Fruit fly (Drosophila melanogaster): ENCODE results near the gene Try29F.

The Try29F gene

dm6 chr2L:8974506-8974905 lies 23.8 kb upstream of the Try29F start:
- TF ChIP-seq CTCF (optimal IDR thresholded peaks at IDR 0.05) (no peak), CG8478 (optimal IDR thresholded peaks at IDR 0.05) (no peak)

- TF ChIP-seq CG8478 (optimal IDR thresholded peaks at IDR 0.05) (no peak), CTCF (optimal IDR thresholded peaks at IDR 0.05) (no peak)
Observed at dm6 chr2L:8975328-8975727, 23.0 kb upstream of the Try29F start, which contains the start of gene CG9541. TSS of gene CG9541 (minus strand) at chr2L:8975428.

- no peak for TF ChIP-seq CG8478 (optimal IDR thresholded peaks at IDR 0.05)
- no peak for TF ChIP-seq CTCF (optimal IDR thresholded peaks at IDR 0.05)
Observed at dm6 chr2L:8980359-8980758, 18.0 kb upstream of the Try29F start, which contains the start of gene CG18662. TSS of gene CG18662 (plus strand) at chr2L:8980659.

- TF ChIP-seq CTCF (optimal IDR thresholded peaks at IDR 0.05) (no peak), CG8478 (optimal IDR thresholded peaks at IDR 0.05) (no peak)
Observed at dm6 chr2L:8982584-8983302, 15.6 kb upstream of the Try29F start.

dm6 chr2L:8984614-8985318 lies 13.6 kb upstream of the Try29F start, which contains the start of gene CG13101:
TSS of gene CG13101 (minus strand) at chr2L:8984872.
- TF ChIP-seq CTCF (optimal IDR thresholded peaks at IDR 0.05) (no peak), CG8478 (optimal IDR thresholded peaks at IDR 0.05) (no peak)

- TF ChIP-seq CG8478 (optimal IDR thresholded peaks at IDR 0.05): no peak
- no peak for TF ChIP-seq CTCF (optimal IDR thresholded peaks at IDR 0.05)
Observed at dm6 chr2L:8987251-8987937, 10.9 kb upstream of the Try29F start.

- TF ChIP-seq CTCF (optimal IDR thresholded peaks at IDR 0.05): no peak
- TF ChIP-seq CG8478 (optimal IDR thresholded peaks at IDR 0.05): no peak
Observed at dm6 chr2L:8989037-8989591, 9.2 kb upstream of the Try29F start, which contains the start of gene rost. TSS of gene rost (minus strand) at chr2L:8989539.

dm6 chr2L:8991583-8991982 lies 6.8 kb upstream of the Try29F start, which contains the start of gene CG9555:
TSS of gene CG9555 (plus strand) at chr2L:8991735.
- TF ChIP-seq CTCF (optimal IDR thresholded peaks at IDR 0.05): no peak
- TF ChIP-seq CG8478 (optimal IDR thresholded peaks at IDR 0.05): no peak

dm6 chr2L:8993650-8994441 lies 4.5 kb upstream of the Try29F start, which contains the start of gene CG17906:
TSS of gene CG17906 (plus strand) at chr2L:8994391.
- no peak for TF ChIP-seq CG8478 (optimal IDR thresholded peaks at IDR 0.05)
- TF ChIP-seq CTCF (optimal IDR thresholded peaks at IDR 0.05): no peak

- no peak for TF ChIP-seq CG8478 (optimal IDR thresholded peaks at IDR 0.05)
- peak; percentile 16 to 48 for TF ChIP-seq CTCF (optimal IDR thresholded peaks at IDR 0.05)
Observed at dm6 chr2L:8997285-8997684, 1.1 kb upstream of the Try29F start, which contains the start of the genes alien and CG18661. TSS of gene alien (minus strand) at chr2L:8997379. TSS of gene CG18661 (plus strand) at chr2L:8997605.

dm6 chr2L:9010267-9010666 lies 11.9 kb downstream of the Try29F start, which contains the start of gene CG9568:
TSS of gene CG9568 (plus strand) at chr2L:9010583.
- TF ChIP-seq CTCF (optimal IDR thresholded peaks at IDR 0.05) (no peak), CG8478 (optimal IDR thresholded peaks at IDR 0.05) (no peak)

dm6 chr2L:9011543-9012238 lies 13.4 kb downstream of the Try29F start, which contains the start of gene CG13102:
TSS of gene CG13102 (plus strand) at chr2L:9012188.
- TF ChIP-seq CTCF (optimal IDR thresholded peaks at IDR 0.05) (no peak), CG8478 (optimal IDR thresholded peaks at IDR 0.05) (no peak)

- TF ChIP-seq CG8478 (optimal IDR thresholded peaks at IDR 0.05): no peak
- TF ChIP-seq CTCF (optimal IDR thresholded peaks at IDR 0.05): no peak
Observed at dm6 chr2L:9013968-9014367, 15.6 kb downstream of the Try29F start, which contains the start of gene Rcd-1r. TSS of gene Rcd-1r (minus strand) at chr2L:9014068.
